Worm (Caenorhabditis elegans) whole organism, L2 larva: ENCODE measurements around the gene F10E9.3.

Source experiments
- C34F6.9 ChIP-seq: fragments of 150-350 bp; optimal IDR thresholded peaks from 2 replicates; lab custom pipeline; 2014; ENCODE audit warnings: missing biosample characterization, missing genetic modification characterization
- Y55F3AM.14 ChIP-seq: fragments of 200-800 bp; sonication (Bioruptor generic); optimal IDR thresholded peaks from 2 replicates; lab custom pipeline; 2018; ENCODE audit warnings: mild to moderate bottlenecking, missing genetic modification characterization, missing compliant biosample characterization
- ZK546.5 ChIP-seq: sonication (generic microtip); optimal IDR thresholded peaks from 2 replicates; lab custom pipeline; 2017; ENCODE audit warnings: missing biosample characterization, missing genetic modification characterization
- aly-2 ChIP-seq: fragments of 150-350 bp; optimal IDR thresholded peaks from 2 replicates; lab custom pipeline; 2014; ENCODE audit warnings: missing biosample characterization, missing genetic modification characterization
- ama-1 ChIP-seq: fragments of 150-350 bp; optimal IDR thresholded peaks from 2 replicates; lab custom pipeline; 2018; ENCODE audit warnings: inconsistent platforms
- blmp-1 ChIP-seq: sonication (generic microtip); optimal IDR thresholded peaks from 2 replicates; lab custom pipeline; 2017; ENCODE audit warnings: missing genetic modification characterization, mild to moderate bottlenecking, missing compliant biosample characterization, antibody characterized with exemption, moderate library complexity; ENCODE audit not compliant: insufficient read depth
- ceh-16 ChIP-seq: fragments of 150-350 bp; optimal IDR thresholded peaks from 2 replicates; lab custom pipeline; 2014; ENCODE audit warnings: missing biosample characterization, missing genetic modification characterization
- ceh-82 ChIP-seq: fragments of 150-350 bp; optimal IDR thresholded peaks from 2 replicates; lab custom pipeline; 2014; ENCODE audit warnings: missing biosample characterization, missing genetic modification characterization
- crh-2 ChIP-seq: sonication (generic microtip); optimal IDR thresholded peaks from 2 replicates; lab custom pipeline; 2017; ENCODE audit warnings: missing biosample characterization, missing genetic modification characterization
- egl-27 ChIP-seq: sonication (generic microtip); optimal IDR thresholded peaks from 3 replicates; lab custom pipeline; 2017; ENCODE audit warnings: missing biosample characterization, missing genetic modification reagents, missing genetic modification characterization
- elt-1 ChIP-seq: fragments of 150-350 bp; optimal IDR thresholded peaks from 2 replicates; lab custom pipeline; 2014; ENCODE audit warnings: missing biosample characterization, missing genetic modification characterization
- elt-3 ChIP-seq: sonication (generic microtip); optimal IDR thresholded peaks from 2 replicates; lab custom pipeline; 2017; ENCODE audit warnings: missing biosample characterization, missing genetic modification characterization
- fos-1 ChIP-seq: fragments of 150-350 bp; optimal IDR thresholded peaks from 2 replicates; lab custom pipeline; 2014; ENCODE audit warnings: missing biosample characterization, missing genetic modification characterization
- gmeb-1 ChIP-seq: fragments of 150-350 bp; optimal IDR thresholded peaks from 2 replicates; lab custom pipeline; 2014; ENCODE audit warnings: missing biosample characterization, missing genetic modification characterization
- lin-11 ChIP-seq: fragments of 150-350 bp; sonication (generic microtip); optimal IDR thresholded peaks from 2 replicates; lab custom pipeline; 2014; ENCODE audit warnings: missing biosample characterization, missing genetic modification characterization, inconsistent platforms, mixed read lengths
- lin-13 ChIP-seq: fragments of 150-350 bp; optimal IDR thresholded peaks from 2 replicates; lab custom pipeline; 2014; ENCODE audit warnings: missing biosample characterization, missing genetic modification reagents, missing genetic modification characterization
- lsy-2 ChIP-seq, 2 experiments: fragments of 150-350 bp in 1 of 2; sonication (generic microtip) in 1 of 2; optimal IDR thresholded peaks; 2 replicates each; lab custom pipeline; 2014 to 2017; ENCODE audit warnings: missing biosample characterization in 2 of 2, missing genetic modification characterization in 2 of 2
- mab-5 ChIP-seq: fragments of 150-350 bp; optimal IDR thresholded peaks from 2 replicates; lab custom pipeline; 2014; ENCODE audit warnings: missing biosample characterization, missing genetic modification characterization
- mdl-1 ChIP-seq, 2 experiments: fragments of 150-350 bp in 1 of 2; sonication (generic microtip) in 1 of 2; optimal IDR thresholded peaks; 2 replicates each; lab custom pipeline; 2017; ENCODE audit warnings: missing biosample characterization in 2 of 2, missing genetic modification characterization in 2 of 2
- nhr-11 ChIP-seq: fragments of 150-350 bp; optimal IDR thresholded peaks from 2 replicates; lab custom pipeline; 2014; ENCODE audit warnings: missing biosample characterization, missing genetic modification characterization
- nhr-12 ChIP-seq: fragments of 150-350 bp; optimal IDR thresholded peaks from 2 replicates; lab custom pipeline; 2014; ENCODE audit warnings: missing biosample characterization, missing genetic modification characterization
- nhr-129 ChIP-seq: fragments of 150-350 bp; optimal IDR thresholded peaks from 2 replicates; lab custom pipeline; 2014; ENCODE audit warnings: missing biosample characterization, missing genetic modification characterization
- nhr-21 ChIP-seq: fragments of 150-350 bp; optimal IDR thresholded peaks from 2 replicates; lab custom pipeline; 2014; ENCODE audit warnings: missing biosample characterization, missing genetic modification characterization
- nhr-23 ChIP-seq: fragments of 150-350 bp; optimal IDR thresholded peaks from 2 replicates; lab custom pipeline; 2014; ENCODE audit warnings: missing biosample characterization, missing genetic modification reagents, missing genetic modification characterization
- nhr-237 ChIP-seq: fragments of 150-350 bp; optimal IDR thresholded peaks from 2 replicates; lab custom pipeline; 2014; ENCODE audit warnings: missing biosample characterization, missing genetic modification characterization
- nhr-25 ChIP-seq: fragments of 150-350 bp; sonication (generic microtip); optimal IDR thresholded peaks from 3 replicates; lab custom pipeline; 2014; ENCODE audit warnings: missing biosample characterization, missing genetic modification characterization
- nhr-6 ChIP-seq: fragments of 150-350 bp; optimal IDR thresholded peaks from 2 replicates; lab custom pipeline; 2014; ENCODE audit warnings: missing biosample characterization, missing genetic modification characterization
- nhr-77 ChIP-seq: fragments of 150-350 bp; optimal IDR thresholded peaks from 2 replicates; lab custom pipeline; 2014; ENCODE audit warnings: missing biosample characterization, missing genetic modification characterization
- peb-1 ChIP-seq: fragments of 150-350 bp; optimal IDR thresholded peaks from 2 replicates; lab custom pipeline; 2014; ENCODE audit warnings: missing biosample characterization, missing genetic modification characterization
- sma-9 ChIP-seq, 2 experiments: fragments of 150-350 bp in 1 of 2; sonication (generic microtip) in 1 of 2; optimal IDR thresholded peaks; 2 replicates each; lab custom pipeline; 2014 to 2016; ENCODE audit warnings: missing genetic modification characterization in 2 of 2, mild to moderate bottlenecking in 1 of 2, missing biosample characterization in 1 of 2, missing compliant biosample characterization in 1 of 2, missing genetic modification reagents in 1 of 2, moderate library complexity in 1 of 2
- snpc-4 ChIP-seq: fragments of 150-350 bp; optimal IDR thresholded peaks from 2 replicates; lab custom pipeline; 2014; ENCODE audit warnings: missing biosample characterization, missing genetic modification characterization
- unc-39 ChIP-seq: fragments of 150-350 bp; optimal IDR thresholded peaks from 2 replicates; lab custom pipeline; 2014; ENCODE audit warnings: missing biosample characterization, missing genetic modification characterization
- unc-55 ChIP-seq: fragments of 150-350 bp; sonication (generic microtip); optimal IDR thresholded peaks from 3 replicates; lab custom pipeline; 2014; ENCODE audit warnings: missing biosample characterization, missing genetic modification reagents, missing genetic modification characterization
- zag-1 ChIP-seq: fragments of 150-350 bp; optimal IDR thresholded peaks from 2 replicates; lab custom pipeline; 2014; ENCODE audit warnings: missing biosample characterization, missing genetic modification characterization
- ztf-11 ChIP-seq: sonication (generic microtip); optimal IDR thresholded peaks from 2 replicates; lab custom pipeline; 2017; ENCODE audit warnings: missing biosample characterization, missing genetic modification characterization

The F10E9.3 gene

ce11 chrIII:8275871-8276270 is 34.9 kb upstream of the F10E9.3 start, which contains the start of gene clec-160:
Gene clec-160, minus strand, starts transcription at chrIII:8275971.
- TF ChIP-seq nhr-12 (tag; lab: Kevin White, UChicago) = no peak
- no peak for TF ChIP-seq nhr-23 (tag; lab: Kevin White, UChicago)
- no peak for TF ChIP-seq ceh-16 (tag; lab: Kevin White, UChicago)
- TF ChIP-seq sma-9 (GFP tag; optimal IDR thresholded peaks at IDR 0.05; lab: Kevin White, UChicago) = no peak
- TF ChIP-seq sma-9 (tag; optimal IDR thresholded peaks at IDR 0.05; lab: Kevin White, UChicago) = no peak
- TF ChIP-seq ZK546.5 = no peak
- no peak for TF ChIP-seq nhr-21 (tag; lab: Kevin White, UChicago)
- TF ChIP-seq fos-1 (tag; lab: Kevin White, UChicago) = no peak
- no peak for TF ChIP-seq unc-55 (GFP tag; lab: Kevin White, UChicago)
- TF ChIP-seq nhr-237 (tag; lab: Kevin White, UChicago) = no peak
- no peak for TF ChIP-seq elt-1 (tag; lab: Kevin White, UChicago)
- no peak for TF ChIP-seq lin-11 (tag; lab: Kevin White, UChicago)
- TF ChIP-seq ceh-82 (tag; lab: Kevin White, UChicago) = no peak
- TF ChIP-seq elt-3 (tag; lab: Kevin White, UChicago) = no peak
- TF ChIP-seq, all 48 proteins: peak for 0

ce11 chrIII:8278801-8279200 is 32.0 kb upstream of the F10E9.3 start, which contains the start of gene mig-10:
Gene mig-10, plus strand, starts transcription at chrIII:8279101.
- TF ChIP-seq snpc-4 (tag; lab: Kevin White, UChicago) = no peak
- no peak for TF ChIP-seq blmp-1
- TF ChIP-seq ama-1 (lab: Kevin White, UChicago) = no peak
- TF ChIP-seq nhr-129 = no peak
- TF ChIP-seq nhr-6 (tag; lab: Kevin White, UChicago) = no peak
- no peak for TF ChIP-seq ztf-11 (tag; lab: Kevin White, UChicago)
- TF ChIP-seq ceh-82 (tag; lab: Kevin White, UChicago) = no peak
- no peak for TF ChIP-seq gmeb-1 (tag; lab: Kevin White, UChicago)
- TF ChIP-seq nhr-77 (tag; lab: Kevin White, UChicago) = no peak
- no peak for TF ChIP-seq fos-1 (tag; lab: Kevin White, UChicago)
- TF ChIP-seq Y55F3AM.14 = no peak
- TF ChIP-seq ceh-16 (tag; lab: Kevin White, UChicago) = no peak
- TF ChIP-seq aly-2 (tag; lab: Kevin White, UChicago) = no peak
- no peak for TF ChIP-seq peb-1
- TF ChIP-seq nhr-25 (tag; lab: Kevin White, UChicago) = no peak
- TF ChIP-seq lin-13 (GFP tag; lab: Kevin White, UChicago) = no peak
- TF ChIP-seq nhr-23 (tag; lab: Kevin White, UChicago) = no peak
- no peak for TF ChIP-seq egl-27
- TF ChIP-seq, all 48 proteins: peak for 0

DNA sequence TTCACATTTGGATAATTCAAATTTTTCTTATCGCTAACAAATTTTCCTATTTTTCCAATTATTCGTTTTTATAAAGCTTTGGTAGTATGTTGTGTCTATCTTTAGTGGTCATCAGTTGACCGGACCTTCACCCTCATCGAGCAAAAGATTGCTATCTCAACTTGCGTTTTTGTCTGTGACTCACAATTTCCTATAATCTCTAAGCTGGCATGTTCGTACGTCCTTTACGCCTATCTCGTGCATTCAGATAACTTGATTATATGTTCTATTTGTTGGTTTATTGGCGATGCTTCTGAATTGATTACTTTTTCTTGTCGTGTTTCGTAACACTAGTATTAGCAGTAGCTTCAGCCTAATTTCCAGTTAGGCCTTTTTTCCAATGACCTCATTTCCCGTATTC is 31.2 kb upstream of the F10E9.3 start:
- no peak for TF ChIP-seq ceh-82 (tag; lab: Kevin White, UChicago)
- no peak for TF ChIP-seq ZK546.5
- no peak for TF ChIP-seq elt-3 (tag; lab: Kevin White, UChicago)
- no peak for TF ChIP-seq nhr-21 (tag; lab: Kevin White, UChicago)
- no peak for TF ChIP-seq nhr-77 (tag; lab: Kevin White, UChicago)
- no peak for TF ChIP-seq crh-2 (tag; lab: Kevin White, UChicago)
- TF ChIP-seq zag-1 (tag; lab: Kevin White, UChicago) = no peak
- TF ChIP-seq lsy-2 (tag; optimal IDR thresholded peaks at IDR 0.05; lab: Kevin White, UChicago) = no peak
- no peak for TF ChIP-seq ztf-11 (tag; lab: Kevin White, UChicago)
- TF ChIP-seq nhr-129 = no peak
- TF ChIP-seq mdl-1 (tag; optimal IDR thresholded peaks at IDR 0.05; lab: Kevin White, UChicago) = no peak
- TF ChIP-seq unc-39 (tag; lab: Kevin White, UChicago) = no peak
- TF ChIP-seq mab-5 (tag; lab: Kevin White, UChicago) = no peak
- TF ChIP-seq nhr-11 (tag; lab: Kevin White, UChicago) = no peak
- TF ChIP-seq, all 48 proteins: peak for 0

- no peak for TF ChIP-seq nhr-6 (tag; lab: Kevin White, UChicago)
- TF ChIP-seq C34F6.9 (tag; lab: Kevin White, UChicago) = peak; percentile 1
These were observed 30.5 kb upstream of the F10E9.3 start for ce11 chrIII:8280352-8280751.
